Worm (Caenorhabditis elegans) whole organism, L4 larva: Measurements from ENCODE around the gene C38C5.1.

Experiments
- Y48G9A.11 ChIP-seq: fragments of 200-800 bp; sonication (Bioruptor generic); IDR thresholded peaks from 2 replicates; pipeline ENCODE4 v1.3.6; 2022; ENCODE audit warnings: missing genetic modification reagents, missing genetic modification characterization, missing compliant biosample characterization
- ztf-7 ChIP-seq: fragments of 150-350 bp; optimal IDR thresholded peaks from 2 replicates; lab custom pipeline; 2014; ENCODE audit warnings: missing biosample characterization, missing genetic modification characterization

DNA sequence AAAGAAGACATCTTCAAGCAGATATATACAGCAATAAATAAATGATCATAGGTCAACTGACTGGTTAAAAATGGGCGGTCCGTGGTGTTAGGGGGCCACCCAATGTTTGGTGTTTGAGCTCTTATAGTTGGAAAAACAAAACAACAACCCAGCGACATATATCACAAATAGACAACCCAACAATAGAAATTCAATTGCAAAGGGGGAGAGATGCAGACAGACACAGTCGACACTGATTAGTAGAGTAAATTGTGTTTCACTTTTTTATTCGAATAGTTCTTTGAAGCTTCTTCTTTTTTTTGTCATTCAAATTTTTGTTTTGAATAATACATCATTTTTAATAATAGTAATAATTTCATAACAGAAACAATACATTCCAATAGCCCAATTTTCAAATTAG is 42.4 kb upstream of the C38C5.1 start:
- no peak for TF ChIP-seq ztf-7
- no peak for TF ChIP-seq Y48G9A.11
